Fruit fly (Drosophila melanogaster): Measurements from ENCODE around the gene Ccm3.

The Ccm3 gene

DNA sequence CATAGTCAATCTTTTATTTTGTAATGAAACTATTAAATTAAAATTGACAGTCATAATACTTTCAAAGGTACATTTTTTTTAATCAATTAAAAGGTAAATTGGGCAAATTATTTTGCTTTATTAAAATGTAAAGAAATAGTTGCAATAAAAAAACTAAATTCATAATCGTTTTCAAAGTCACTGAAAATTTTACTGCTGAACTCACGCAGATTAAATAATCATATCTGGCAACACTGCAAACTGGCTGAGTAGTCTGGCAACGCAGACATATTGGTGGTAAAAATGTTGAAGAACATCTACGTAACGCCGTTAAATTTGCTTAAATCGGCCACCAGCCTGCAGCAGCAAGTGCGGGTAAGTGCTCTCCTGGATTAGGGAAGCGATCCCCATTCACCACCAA lies 41.3 kb upstream of the Ccm3 start, which contains the start of gene mRpL9 (continued):
- TF ChIP-seq aop (GFP tag; IDR thresholded peaks at IDR 0.05) (no peak), MBD-R2 (GFP tag; IDR thresholded peaks at IDR 0.05) (peak; percentile 86), Neu2 (GFP tag; optimal IDR thresholded peaks at IDR 0.05; ENCODE audit: borderline replicate concordance) (no peak), lab (GFP tag; optimal IDR thresholded peaks at IDR 0.05) (no peak), ftz-f1 (GFP tag; optimal IDR thresholded peaks at IDR 0.05) (no peak), tup (GFP tag; optimal IDR thresholded peaks at IDR 0.05) (no peak), CG18011 (GFP tag; optimal IDR thresholded peaks at IDR 0.05) (peak; percentile 11), ems (GFP tag; optimal IDR thresholded peaks at IDR 0.05) (no peak), CG7357 (GFP tag; IDR thresholded peaks at IDR 0.05) (no peak), lilli (GFP tag; optimal IDR thresholded peaks at IDR 0.05) (peak; percentile 28), Sry-β (GFP tag; optimal IDR thresholded peaks at IDR 0.05) (no peak), Kr (GFP tag; optimal IDR thresholded peaks at IDR 0.05) (no peak), CG2120 (GFP tag; optimal IDR thresholded peaks at IDR 0.05) (peak; percentile 59), Abd-B (GFP tag; optimal IDR thresholded peaks at IDR 0.05) (peak; percentile 91), CG9609 (GFP tag; optimal IDR thresholded peaks at IDR 0.05) (no peak), CG8478 (optimal IDR thresholded peaks at IDR 0.05) (no peak), CG14860 (GFP tag; IDR thresholded peaks at IDR 0.05; ENCODE audit: partially characterized antibody) (no peak), CG31224 (GFP tag; IDR thresholded peaks at IDR 0.05) (no peak), CG7372 (GFP tag; IDR thresholded peaks at IDR 0.05) (no peak), CG15011 (GFP tag; optimal IDR thresholded peaks at IDR 0.05) (no peak), Dp (GFP tag; optimal IDR thresholded peaks at IDR 0.05) (peak; percentile 61), E2f1 (GFP tag; IDR thresholded peaks at IDR 0.05) (no peak), CG31365 (tag; optimal IDR thresholded peaks at IDR 0.05) (no peak), Hmr (GFP tag; optimal IDR thresholded peaks at IDR 0.05) (no peak), gfzf (GFP tag; optimal IDR thresholded peaks at IDR 0.05) (peak; percentile 31), CG1792 (GFP tag; optimal IDR thresholded peaks at IDR 0.05) (no peak), CG9932 (GFP tag; IDR thresholded peaks at IDR 0.05) (peak; percentile 60), CG4730 (GFP tag; IDR thresholded peaks at IDR 0.05) (no peak), CG18619 (GFP tag; optimal IDR thresholded peaks at IDR 0.05) (no peak), sens-2 (GFP tag; IDR thresholded peaks at IDR 0.05) (no peak), h (optimal IDR thresholded peaks at IDR 0.05) (no peak), CG12155 (GFP tag; optimal IDR thresholded peaks at IDR 0.05) (peak; percentile 65), CG10654 (GFP tag; optimal IDR thresholded peaks at IDR 0.05) (peak; percentile 9), Xrp1 (GFP tag; IDR thresholded peaks at IDR 0.05) (no peak), tio (GFP tag; optimal IDR thresholded peaks at IDR 0.05) (no peak), CG2678 (tag; optimal IDR thresholded peaks at IDR 0.05) (no peak), slp2 (GFP tag; optimal IDR thresholded peaks at IDR 0.05) (no peak), sima (GFP tag; optimal IDR thresholded peaks at IDR 0.05) (no peak), CG30020 (tag; optimal IDR thresholded peaks at IDR 0.05) (peak; percentile 31), CG9437 (GFP tag; optimal IDR thresholded peaks at IDR 0.05) (peak; percentile 90), Awh (GFP tag; IDR thresholded peaks at IDR 0.05) (no peak), CG32772 (GFP tag; IDR thresholded peaks at IDR 0.05) (no peak), HLHmδ (GFP tag; optimal IDR thresholded peaks at IDR 0.05) (no peak), CG3847 (GFP tag; IDR thresholded peaks at IDR 0.05) (peak; percentile 58), NFAT (GFP tag; IDR thresholded peaks at IDR 0.05) (no peak), Atf6 (GFP tag; IDR thresholded peaks at IDR 0.05) (no peak), p53 (GFP tag; optimal IDR thresholded peaks at IDR 0.05) (no peak), C15 (GFP tag; IDR thresholded peaks at IDR 0.05) (no peak), abd-A (tag; optimal IDR thresholded peaks at IDR 0.05) (no peak), dmrt11E (tag; optimal IDR thresholded peaks at IDR 0.05) (no peak), Dref (GFP tag; IDR thresholded peaks at IDR 0.05) (peak; percentile 29; the same call in 1 of the 2 replicates), pita (GFP tag; optimal IDR thresholded peaks at IDR 0.05) (no peak), inv (GFP tag; IDR thresholded peaks at IDR 0.05; ENCODE audit: partially characterized antibody) (no peak)
